Fruit fly (Drosophila melanogaster) whole organism, embryonic: ENCODE measurements around the gene MESR3.

Experiments used
- Bgb ChIP-seq: fragments of 200-800 bp; sonication (Bioruptor generic); IDR thresholded peaks from 2 replicates; pipeline ENCODE4 v1.3.6; 2022; ENCODE audit warnings: missing biosample characterization, missing genetic modification characterization; ENCODE audit not compliant: partially characterized antibody
- CG11723 ChIP-seq: fragments of 200-800 bp; sonication (Bioruptor generic); optimal IDR thresholded peaks from 2 replicates; lab custom pipeline; 2017; ENCODE audit warnings: missing biosample characterization, mild to moderate bottlenecking, missing genetic modification characterization
- CG12299 ChIP-seq: fragments of 200-800 bp; sonication (Bioruptor generic); optimal IDR thresholded peaks from 2 replicates; lab custom pipeline; 2018; ENCODE audit warnings: missing biosample characterization, mild to moderate bottlenecking, missing genetic modification characterization
- CG12659 ChIP-seq: fragments of 200-800 bp; sonication (Bioruptor generic); optimal IDR thresholded peaks from 3 replicates; lab custom pipeline; 2017; ENCODE audit warnings: mild to moderate bottlenecking, missing biosample characterization, missing genetic modification reagents, missing genetic modification characterization
- CG12744 ChIP-seq: fragments of 200-800 bp; sonication (Bioruptor generic); optimal IDR thresholded peaks from 2 replicates; lab custom pipeline; 2016; ENCODE audit warnings: missing biosample characterization, missing genetic modification characterization
- CG13287 ChIP-seq: fragments of 200-800 bp; sonication (Bioruptor generic); IDR thresholded peaks from 2 replicates; pipeline ENCODE4 v1.3.6; 2022; ENCODE audit warnings: missing biosample characterization, missing genetic modification characterization; ENCODE audit not compliant: partially characterized antibody
- CG16815 ChIP-seq: fragments of 200-800 bp; sonication (Bioruptor generic); optimal IDR thresholded peaks from 3 replicates; lab custom pipeline; 2017; ENCODE audit warnings: missing biosample characterization, mild to moderate bottlenecking, missing genetic modification characterization
- CG17328 ChIP-seq: fragments of 200-800 bp; sonication (Bioruptor generic); IDR thresholded peaks from 2 replicates; pipeline ENCODE4 v1.3.6; 2022; ENCODE audit warnings: missing biosample characterization, missing genetic modification characterization
- CG17361 ChIP-seq: fragments of 200-800 bp; sonication (Bioruptor generic); IDR thresholded peaks from 3 replicates; pipeline ENCODE4 v1.3.6; 2022; ENCODE audit warnings: missing biosample characterization, missing genetic modification characterization
- CG2116 ChIP-seq: fragments of 200-800 bp; sonication (Bioruptor generic); optimal IDR thresholded peaks from 3 replicates; lab custom pipeline; 2018; ENCODE audit warnings: missing biosample characterization, mild to moderate bottlenecking, missing genetic modification characterization
- CG3726 ChIP-seq: fragments of 200-800 bp; sonication (Bioruptor generic); IDR thresholded peaks from 3 replicates; pipeline ENCODE4, ENCODE4 v1.3.6; 2022; ENCODE audit warnings: missing biosample characterization, missing genetic modification characterization
- CG3847 ChIP-seq: fragments of 200-800 bp; sonication (Bioruptor generic); IDR thresholded peaks from 2 replicates; pipeline ENCODE4 v1.3.6; 2022; ENCODE audit warnings: missing biosample characterization, missing genetic modification characterization
- CG43689 ChIP-seq: fragments of 200-800 bp; sonication (Bioruptor generic); IDR thresholded peaks from 2 replicates; pipeline ENCODE4 v1.3.6; 2022; ENCODE audit warnings: missing biosample characterization, missing genetic modification characterization
- CG4820 ChIP-seq: fragments of 200-800 bp; sonication (Bioruptor generic); optimal IDR thresholded peaks from 3 replicates; lab custom pipeline; 2016; ENCODE audit warnings: missing biosample characterization, missing genetic modification characterization
- CG6654 ChIP-seq: fragments of 200-800 bp; sonication (Bioruptor generic); optimal IDR thresholded peaks from 2 replicates; lab custom pipeline; 2017; ENCODE audit warnings: missing biosample characterization, mild to moderate bottlenecking, missing genetic modification characterization
- CG7372 ChIP-seq: fragments of 200-800 bp; sonication (Bioruptor generic); IDR thresholded peaks from 2 replicates; pipeline ENCODE4 v1.3.6; 2022; ENCODE audit warnings: missing biosample characterization, missing genetic modification characterization
- CG7839 ChIP-seq: fragments of 200-800 bp; sonication (Bioruptor generic); optimal IDR thresholded peaks from 3 replicates; lab custom pipeline; 2018; ENCODE audit warnings: missing biosample characterization, mild to moderate bottlenecking, missing genetic modification characterization, moderate library complexity
- CG8478 ChIP-seq: fragments of >200 bp; optimal IDR thresholded peaks from 2 replicates; lab custom pipeline; 2018
- CG9215 ChIP-seq: fragments of 200-800 bp; sonication (Bioruptor generic); IDR thresholded peaks from 2 replicates; pipeline ENCODE4 v1.3.6; 2022; ENCODE audit warnings: missing biosample characterization, missing genetic modification characterization
- Dll ChIP-seq: fragments of 200-800 bp; sonication (Bioruptor generic); IDR thresholded peaks from 4 replicates; pipeline ENCODE4 v1.3.6; 2022; ENCODE audit warnings: missing biosample characterization, missing genetic modification characterization; ENCODE audit not compliant: partially characterized antibody
- Hsf ChIP-seq: fragments of 200-800 bp; sonication (Bioruptor generic); optimal IDR thresholded peaks from 3 replicates; lab custom pipeline; 2016; ENCODE audit warnings: missing biosample characterization, missing genetic modification characterization
- Myb ChIP-seq: fragments of 200-800 bp; sonication (Bioruptor generic); optimal IDR thresholded peaks from 2 replicates; lab custom pipeline; 2016; ENCODE audit warnings: missing biosample characterization, missing genetic modification characterization
- NC2β ChIP-seq: fragments of 200-800 bp; sonication (Bioruptor generic); optimal IDR thresholded peaks from 2 replicates; lab custom pipeline; 2016; ENCODE audit warnings: missing biosample characterization, missing genetic modification characterization
- Oaz ChIP-seq: fragments of 200-800 bp; sonication (Bioruptor generic); IDR thresholded peaks from 2 replicates; pipeline ENCODE4 v1.3.6; 2022; ENCODE audit warnings: missing biosample characterization, missing genetic modification characterization
- Poxn ChIP-seq: fragments of 200-800 bp; sonication (Bioruptor generic); IDR thresholded peaks from 2 replicates; pipeline ENCODE4 v1.3.6; 2022; ENCODE audit warnings: missing biosample characterization, missing genetic modification characterization
- YL-1 ChIP-seq: fragments of 200-800 bp; sonication (Bioruptor generic); optimal IDR thresholded peaks from 3 replicates; lab custom pipeline; 2017; ENCODE audit warnings: missing biosample characterization, mild to moderate bottlenecking, missing genetic modification characterization
- ase ChIP-seq: fragments of 200-800 bp; sonication (Bioruptor generic); IDR thresholded peaks from 3 replicates; pipeline ENCODE4 v1.3.6; 2022; ENCODE audit warnings: missing biosample characterization, missing genetic modification characterization
- dmrt99B ChIP-seq: fragments of 200-800 bp; sonication (Bioruptor generic); optimal IDR thresholded peaks from 2 replicates; lab custom pipeline; 2018; ENCODE audit warnings: missing biosample characterization, mild to moderate bottlenecking, missing genetic modification characterization, moderate library complexity
- dysf ChIP-seq: fragments of 200-800 bp; sonication (Bioruptor generic); IDR thresholded peaks from 3 replicates; pipeline ENCODE4 v1.3.6; 2022; ENCODE audit warnings: missing biosample characterization, missing genetic modification characterization
- fu2 ChIP-seq: fragments of 200-800 bp; sonication (Bioruptor generic); optimal IDR thresholded peaks from 2 replicates; lab custom pipeline; 2016; ENCODE audit warnings: missing biosample characterization, missing genetic modification characterization
- gcm ChIP-seq: fragments of 200-800 bp; sonication (Bioruptor generic); optimal IDR thresholded peaks from 2 replicates; lab custom pipeline; 2019; ENCODE audit warnings: missing biosample characterization, mild to moderate bottlenecking, missing genetic modification characterization, moderate library complexity
- inv ChIP-seq: fragments of 200-800 bp; sonication (Bioruptor generic); IDR thresholded peaks from 2 replicates; pipeline ENCODE4 v1.3.6; 2022; ENCODE audit warnings: missing biosample characterization, missing genetic modification characterization; ENCODE audit not compliant: partially characterized antibody
- kay ChIP-seq: fragments of 200-800 bp; sonication (Bioruptor generic); optimal IDR thresholded peaks from 2 replicates; lab custom pipeline; 2016; ENCODE audit warnings: missing biosample characterization, missing genetic modification characterization
- lmd ChIP-seq: fragments of 200-800 bp; sonication (Bioruptor generic); IDR thresholded peaks from 2 replicates; pipeline ENCODE4 v1.3.6; 2022; ENCODE audit warnings: missing biosample characterization, missing genetic modification characterization
- mam ChIP-seq: fragments of 200-800 bp; sonication (Bioruptor generic); optimal IDR thresholded peaks from 3 replicates; lab custom pipeline; 2016; ENCODE audit warnings: missing biosample characterization, missing genetic modification characterization
- mirr ChIP-seq: fragments of 200-800 bp; sonication (Bioruptor generic); optimal IDR thresholded peaks from 3 replicates; lab custom pipeline; 2018; ENCODE audit warnings: missing biosample characterization, mild to moderate bottlenecking, missing genetic modification characterization
- mld ChIP-seq: fragments of 200-800 bp; sonication (Bioruptor generic); IDR thresholded peaks from 3 replicates; pipeline ENCODE4 v1.3.6; 2022; ENCODE audit warnings: missing biosample characterization, missing genetic modification characterization; ENCODE audit not compliant: partially characterized antibody
- nau ChIP-seq: fragments of 200-800 bp; sonication (Bioruptor generic); optimal IDR thresholded peaks from 3 replicates; lab custom pipeline; 2017; ENCODE audit warnings: missing biosample characterization, mild to moderate bottlenecking, missing genetic modification characterization, missing genetic modification reagents
- nmo ChIP-seq: fragments of 200-800 bp; sonication (Bioruptor generic); optimal IDR thresholded peaks from 2 replicates; lab custom pipeline; 2018; ENCODE audit warnings: missing biosample characterization, mild to moderate bottlenecking, missing genetic modification characterization, moderate library complexity
- pho ChIP-seq: fragments of 200-800 bp; sonication (Bioruptor generic); optimal IDR thresholded peaks from 2 replicates; lab custom pipeline; 2016; ENCODE audit warnings: missing biosample characterization, missing genetic modification characterization
- pzg ChIP-seq: fragments of 200-800 bp; sonication (Bioruptor generic); optimal IDR thresholded peaks from 3 replicates; lab custom pipeline; 2018; ENCODE audit warnings: missing biosample characterization, mild to moderate bottlenecking, missing genetic modification characterization, moderate library complexity
- rib ChIP-seq: fragments of 200-800 bp; sonication (Bioruptor generic); IDR thresholded peaks from 2 replicates; pipeline ENCODE4 v1.3.6; 2022; ENCODE audit warnings: missing biosample characterization, missing genetic modification characterization
- sima ChIP-seq: fragments of 200-800 bp; sonication (Bioruptor generic); optimal IDR thresholded peaks from 2 replicates; lab custom pipeline; 2016; ENCODE audit warnings: missing biosample characterization, missing genetic modification characterization
- stwl ChIP-seq: fragments of 200-800 bp; sonication (Bioruptor generic); optimal IDR thresholded peaks from 3 replicates; lab custom pipeline; 2018; ENCODE audit warnings: missing biosample characterization, mild to moderate bottlenecking, missing genetic modification characterization, moderate library complexity
- tap ChIP-seq: fragments of 200-800 bp; optimal IDR thresholded peaks from 3 replicates; lab custom pipeline; 2019; ENCODE audit warnings: missing biosample characterization, mild to moderate bottlenecking, missing genetic modification characterization, moderate library complexity
- wek ChIP-seq: fragments of 200-800 bp; sonication (Bioruptor generic); optimal IDR thresholded peaks from 3 replicates; lab custom pipeline; 2018; ENCODE audit warnings: missing biosample characterization, mild to moderate bottlenecking, missing genetic modification characterization, moderate library complexity
- yki ChIP-seq: fragments of >200 bp; optimal IDR thresholded peaks from 3 replicates; lab custom pipeline; 2018

Gene MESR3

dm6 chr2L:18698559-18699130, 81.6 kb downstream of the MESR3 start, which contains the start of gene CG10341 (continued):
- TF ChIP-seq ase (no peak), mirr (GFP tag; lab: Kevin White, UChicago) (no peak)

- TF ChIP-seq Oaz: peak; percentile 76
- peak; percentile 55; the same call in 1 of the 2 replicates for TF ChIP-seq Bgb
- peak; percentile 30 for TF ChIP-seq fu2 (GFP tag; lab: Kevin White, UChicago)
- peak; percentile 72 for TF ChIP-seq CG17328
- TF ChIP-seq kay (GFP tag; lab: Kevin White, UChicago): peak; percentile 86
- TF ChIP-seq CG17361 (GFP tag; lab: Robert Waterston, UW): peak; percentile 98
- TF ChIP-seq CG8478: peak; percentile 3
- peak; percentile 87 for TF ChIP-seq CG12299 (tag; lab: Kevin White, UChicago)
- TF ChIP-seq CG3847: peak; percentile 93
- TF ChIP-seq mam (GFP tag; lab: Kevin White, UChicago): peak; percentile 69
- TF ChIP-seq pho: peak; percentile 36
- TF ChIP-seq tap (tag; lab: Kevin White, UChicago): peak; percentile 83
- no peak for TF ChIP-seq nau
- TF ChIP-seq gcm: peak; percentile 80
- TF ChIP-seq rib (GFP tag; lab: Robert Waterston, UW): peak; percentile 72; the same call in 1 of the 2 replicates
- peak; percentile 92 for TF ChIP-seq lmd (GFP tag; lab: Robert Waterston, UW)
- TF ChIP-seq stwl (tag; lab: Kevin White, UChicago): peak; percentile 68
- TF ChIP-seq mld (GFP tag; lab: Robert Waterston, UW): peak; percentile 73; the same call in 2 of the 3 replicates
- no peak for TF ChIP-seq yki (lab: Kevin White, UChicago)
- TF ChIP-seq CG9215 (GFP tag; lab: Robert Waterston, UW): peak; percentile 90
- TF ChIP-seq CG6654 (GFP tag; lab: Kevin White, UChicago): peak; percentile 51
- peak; percentile 70; the same call in 2 of the 3 replicates for TF ChIP-seq CG3726 (GFP tag; lab: Robert Waterston, UW)
- peak; percentile 94 for TF ChIP-seq CG12659 (GFP tag; lab: Kevin White, UChicago)
- TF ChIP-seq inv (GFP tag; lab: Robert Waterston, UW): no peak
- TF ChIP-seq CG43689 (GFP tag; lab: Robert Waterston, UW): peak; percentile 54; the same call in 1 of the 2 replicates
- TF ChIP-seq Dll (GFP tag; lab: Robert Waterston, UW): 0 out of 4 replicates have a peak, but pooled peaks have one; percentile 40
- TF ChIP-seq CG12744 (GFP tag; lab: Kevin White, UChicago): no peak
- TF ChIP-seq sima (GFP tag; lab: Kevin White, UChicago): no peak
- no peak; the same call in 1 of the 2 replicates for TF ChIP-seq CG13287 (GFP tag; lab: Robert Waterston, UW)
- peak; percentile 81 for TF ChIP-seq CG2116 (GFP tag; lab: Kevin White, UChicago)
- peak; percentile 54 for TF ChIP-seq YL-1 (GFP tag; lab: Kevin White, UChicago)
- TF ChIP-seq Poxn: peak; percentile 48; the same call in 1 of the 2 replicates
- TF ChIP-seq dmrt99B: peak; percentile 92
- TF ChIP-seq nmo (GFP tag; lab: Kevin White, UChicago): peak; percentile 98
- TF ChIP-seq pzg (GFP tag; lab: Kevin White, UChicago): peak; percentile 52
- peak; percentile 17 for TF ChIP-seq Myb (GFP tag; lab: Kevin White, UChicago)
- peak; percentile 95 for TF ChIP-seq CG7839
- peak; percentile 93 for TF ChIP-seq dysf (GFP tag; lab: Robert Waterston, UW)
- peak; percentile 83 for TF ChIP-seq CG11723
- peak; percentile 84 for TF ChIP-seq CG7372 (GFP tag; lab: Robert Waterston, UW)
- TF ChIP-seq Hsf (GFP tag; lab: Kevin White, UChicago): peak; percentile 67
- peak; percentile 18 for TF ChIP-seq NC2β (GFP tag; lab: Kevin White, UChicago)
- peak; percentile 35 for TF ChIP-seq wek
- TF ChIP-seq CG16815: peak; percentile 91
- peak; percentile 81 for TF ChIP-seq CG4820 (GFP tag; lab: Kevin White, UChicago)
Measured at dm6 chr2L:18702721-18703488, 85.8 kb downstream of the MESR3 start, which contains the start of the genes CG10376 and CG10343. Gene CG10376, minus strand, starts transcription at chr2L:18703105. Gene CG10343, plus strand, starts transcription at chr2L:18703473.
